Fruit fly (Drosophila melanogaster): ENCODE results near the gene CG2656.

DNA sequence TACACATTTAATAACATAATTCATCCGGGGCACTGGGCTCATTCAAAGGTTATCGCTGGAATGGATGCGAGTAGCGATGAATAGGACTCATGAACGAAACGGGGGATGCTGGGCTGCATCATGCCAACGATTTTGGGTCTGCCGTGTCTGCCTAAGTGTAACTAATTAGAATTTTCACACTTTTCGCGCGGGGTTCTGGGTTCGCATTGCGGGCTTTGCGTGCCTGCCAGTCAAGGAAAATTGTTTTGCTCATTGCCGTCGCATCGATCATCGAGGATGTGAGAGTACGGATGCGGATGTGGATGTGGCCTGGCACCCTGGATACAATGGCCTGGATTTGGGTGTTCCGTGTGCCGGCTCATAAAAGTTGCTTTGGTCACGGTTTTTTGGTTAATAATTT lies 6.5 kb upstream of the CG2656 start:
- TF ChIP-seq Snoo (tag; optimal IDR thresholded peaks at IDR 0.05) (no peak), D1 (tag; optimal IDR thresholded peaks at IDR 0.05) (no peak), CG8159 (tag; optimal IDR thresholded peaks at IDR 0.05) (no peak), CG13204 (GFP tag; optimal IDR thresholded peaks at IDR 0.05) (no peak), CG14655 (GFP tag; optimal IDR thresholded peaks at IDR 0.05) (no peak), CG12605 (GFP tag; IDR thresholded peaks at IDR 0.05) (no peak), Pif1A (GFP tag; optimal IDR thresholded peaks at IDR 0.05) (no peak), Ets98B (GFP tag; IDR thresholded peaks at IDR 0.05) (no peak), CG15710 (tag; optimal IDR thresholded peaks at IDR 0.05) (no peak), CG17806 (tag; optimal IDR thresholded peaks at IDR 0.05) (no peak), CG9948 (tag; optimal IDR thresholded peaks at IDR 0.05) (no peak), EcR (GFP tag; optimal IDR thresholded peaks at IDR 0.05) (no peak)

All from whole organism, pupa.